Worm (Caenorhabditis elegans) whole organism, L1 larva: Measurements from ENCODE around the gene F25E5.2.

ENCODE experiments used
- C34B4.2 ChIP-seq: sonication (generic microtip); optimal IDR thresholded peaks from 2 replicates; lab custom pipeline; 2017; ENCODE audit warnings: mild to moderate bottlenecking, missing genetic modification characterization, missing compliant biosample characterization
- ama-1 ChIP-seq: fragments of 150-350 bp; optimal IDR thresholded peaks from 2 replicates; lab custom pipeline; 2014
- blmp-1 ChIP-seq: fragments of 150-350 bp; optimal IDR thresholded peaks from 2 replicates; lab custom pipeline; 2014; ENCODE audit warnings: missing biosample characterization, missing genetic modification characterization
- dpl-1 ChIP-seq, 3 experiments: fragments of 150-350 bp in 2 of 3; sonication (generic microtip) in 1 of 3; optimal IDR thresholded peaks; 2 replicates each; lab custom pipeline; 2014 to 2017; ENCODE audit warnings: missing biosample characterization in 3 of 3, missing genetic modification characterization in 3 of 3, missing genetic modification reagents in 3 of 3
- fkh-10 ChIP-seq: sonication (generic microtip); optimal IDR thresholded peaks from 2 replicates; lab custom pipeline; 2017; ENCODE audit warnings: missing biosample characterization, missing genetic modification reagents, missing genetic modification characterization
- fkh-8 ChIP-seq: sonication (generic microtip); optimal IDR thresholded peaks from 2 replicates; lab custom pipeline; 2016; ENCODE audit warnings: mild to moderate bottlenecking, missing genetic modification characterization, missing compliant biosample characterization
- fos-1 ChIP-seq: fragments of 150-350 bp; optimal IDR thresholded peaks from 2 replicates; lab custom pipeline; 2014; ENCODE audit warnings: missing biosample characterization, missing genetic modification characterization
- irx-1 ChIP-seq: sonication (generic microtip); optimal IDR thresholded peaks from 2 replicates; lab custom pipeline; 2016; ENCODE audit warnings: missing genetic modification characterization, missing compliant biosample characterization
- lin-14 ChIP-seq: fragments of 200-800 bp; sonication (Bioruptor generic); optimal IDR thresholded peaks from 2 replicates; lab custom pipeline; 2018; ENCODE audit warnings: mild to moderate bottlenecking, missing genetic modification characterization, moderate library complexity, missing compliant biosample characterization
- mdl-1 ChIP-seq, 2 experiments: fragments of 150-350 bp; optimal IDR thresholded peaks; 2 replicates each; lab custom pipeline; 2014 to 2017; ENCODE audit warnings: missing biosample characterization in 2 of 2, missing genetic modification characterization in 2 of 2, inconsistent platforms in 1 of 2
- sptf-1 ChIP-seq: fragments of 150-350 bp; optimal IDR thresholded peaks from 2 replicates; lab custom pipeline; 2014; ENCODE audit warnings: missing biosample characterization, missing genetic modification characterization
- unc-62 ChIP-seq: fragments of 150-350 bp; optimal IDR thresholded peaks from 2 replicates; lab custom pipeline; 2014; ENCODE audit warnings: missing biosample characterization, missing genetic modification reagents, missing genetic modification characterization

- TF ChIP-seq fkh-10 (GFP tag; lab: Kevin White, UChicago) (no peak), dpl-1 (GFP tag; optimal IDR thresholded peaks at IDR 0.05; lab: Kevin White, UChicago) (no peak), blmp-1 (tag; lab: Kevin White, UChicago) (no peak), ama-1 (lab: Kevin White, UChicago) (no peak), unc-62 (GFP tag; lab: Kevin White, UChicago) (no peak), sptf-1 (no peak), lin-14 (GFP tag; lab: Kevin White, UChicago) (no peak), fos-1 (tag; lab: Kevin White, UChicago) (no peak), mdl-1 (tag; optimal IDR thresholded peaks at IDR 0.05; lab: Kevin White, UChicago) (no peak), irx-1 (tag; lab: Kevin White, UChicago) (no peak), fkh-8 (tag; lab: Kevin White, UChicago) (no peak), C34B4.2 (tag; lab: Kevin White, UChicago) (no peak)
These were observed 40.1 kb downstream of the F25E5.2 start, which contains the start of gene srbc-11 for ce11 chrV:7495189-7495588.
